Fruit fly (Drosophila melanogaster) whole organism: ENCODE data around the gene CAH5.

Experiments
- CG8478 ChIP-seq: fragments of >200 bp; optimal IDR thresholded peaks from 2 replicates; lab custom pipeline; 2018; ENCODE audit warnings: inconsistent platforms
- Dll ChIP-seq: fragments of >200 bp; optimal IDR thresholded peaks from 2 replicates; lab custom pipeline; 2017
- EcR ChIP-seq, 2 experiments: fragments of >200 bp; optimal IDR thresholded peaks; 2 replicates each; lab custom pipeline; 2017; ENCODE audit warnings: missing biosample characterization in 2 of 2, missing genetic modification characterization in 2 of 2, missing genetic modification reagents in 2 of 2
- pan ChIP-seq: fragments of >200 bp; optimal IDR thresholded peaks from 2 replicates; lab custom pipeline; 2017
- psq ChIP-seq: fragments of >200 bp; optimal IDR thresholded peaks from 2 replicates; lab custom pipeline; 2017

- TF ChIP-seq EcR (GFP tag; optimal IDR thresholded peaks at IDR 0.05; lab: Kevin White, UChicago) (no peak), psq (lab: Kevin White, UChicago) (no peak), Dll (lab: Kevin White, UChicago) (no peak), CG8478 (lab: Kevin White, UChicago) (no peak), pan (lab: Kevin White, UChicago) (no peak)
These were observed 30.2 kb upstream of the CAH5 start, which contains the start of gene CG15563 for dm6 chr3R:31232236-31232635.
